Worm (Caenorhabditis elegans) whole organism, late embryonic: ENCODE data around the gene T04F3.3.

Experiments used
- C08G9.2 ChIP-seq: sonication (generic microtip); optimal IDR thresholded peaks from 2 replicates; lab custom pipeline; 2016; ENCODE audit warnings: mild to moderate bottlenecking, missing genetic modification characterization, moderate library complexity, missing compliant biosample characterization
- C38D4.7 ChIP-seq: fragments of 200-800 bp; sonication (Bioruptor generic); optimal IDR thresholded peaks from 2 replicates; lab custom pipeline; 2018; ENCODE audit warnings: mild to moderate bottlenecking, missing genetic modification characterization, moderate library complexity, missing compliant biosample characterization
- K02D7.2 ChIP-seq: sonication (generic microtip); optimal IDR thresholded peaks from 2 replicates; lab custom pipeline; 2017; ENCODE audit warnings: mild to moderate bottlenecking, missing genetic modification characterization, missing compliant biosample characterization
- ahr-1 ChIP-seq: sonication (generic microtip); optimal IDR thresholded peaks from 2 replicates; lab custom pipeline; 2016; ENCODE audit warnings: missing genetic modification characterization, missing compliant biosample characterization
- ama-1 ChIP-seq: fragments of 150-350 bp; optimal IDR thresholded peaks from 2 replicates; lab custom pipeline; 2014
- ceh-18 ChIP-seq: sonication (generic microtip); optimal IDR thresholded peaks from 2 replicates; lab custom pipeline; 2016; ENCODE audit warnings: missing genetic modification characterization, missing compliant biosample characterization
- ceh-19 ChIP-seq: fragments of 200-800 bp; sonication (Bioruptor generic); optimal IDR thresholded peaks from 2 replicates; lab custom pipeline; 2018; ENCODE audit warnings: mild to moderate bottlenecking, missing genetic modification characterization, missing compliant biosample characterization
- ceh-22 ChIP-seq: sonication (generic microtip); optimal IDR thresholded peaks from 2 replicates; lab custom pipeline; 2017; ENCODE audit warnings: missing biosample characterization, missing genetic modification characterization
- ceh-24 ChIP-seq: sonication (generic microtip); optimal IDR thresholded peaks from 2 replicates; lab custom pipeline; 2016; ENCODE audit warnings: mild to moderate bottlenecking, missing genetic modification characterization, missing compliant biosample characterization
- ceh-30 ChIP-seq: fragments of 150-350 bp; optimal IDR thresholded peaks from 2 replicates; lab custom pipeline; 2014; ENCODE audit warnings: missing biosample characterization, missing genetic modification characterization
- ceh-34 ChIP-seq: sonication (generic microtip); optimal IDR thresholded peaks from 2 replicates; lab custom pipeline; 2016; ENCODE audit warnings: mild to moderate bottlenecking, missing genetic modification characterization, missing compliant biosample characterization
- ceh-6 ChIP-seq: fragments of 200-800 bp; sonication (Bioruptor generic); optimal IDR thresholded peaks from 2 replicates; lab custom pipeline; 2018; ENCODE audit warnings: mild to moderate bottlenecking, missing genetic modification characterization, missing compliant biosample characterization
- ceh-9 ChIP-seq: sonication (generic microtip); optimal IDR thresholded peaks from 2 replicates; lab custom pipeline; 2016; ENCODE audit warnings: mild to moderate bottlenecking, missing genetic modification characterization, inconsistent platforms, missing compliant biosample characterization
- che-1 ChIP-seq: sonication (generic microtip); optimal IDR thresholded peaks from 2 replicates; lab custom pipeline; 2016; ENCODE audit warnings: mild to moderate bottlenecking, missing genetic modification characterization, missing compliant biosample characterization
- dmd-4 ChIP-seq: sonication (generic microtip); optimal IDR thresholded peaks from 2 replicates; lab custom pipeline; 2016; ENCODE audit warnings: borderline replicate concordance, missing genetic modification characterization, missing compliant biosample characterization
- elt-2 ChIP-seq: sonication (generic microtip); optimal IDR thresholded peaks from 2 replicates; lab custom pipeline; 2016; ENCODE audit warnings: missing genetic modification reagents, missing genetic modification characterization, missing compliant biosample characterization
- elt-4 ChIP-seq: sonication (generic microtip); optimal IDR thresholded peaks from 2 replicates; lab custom pipeline; 2016; ENCODE audit warnings: missing genetic modification characterization, missing compliant biosample characterization
- fkh-6 ChIP-seq: sonication (generic microtip); optimal IDR thresholded peaks from 2 replicates; lab custom pipeline; 2016; ENCODE audit warnings: missing genetic modification characterization, missing compliant biosample characterization
- hlh-13 ChIP-seq: fragments of 200-800 bp; sonication (Bioruptor generic); optimal IDR thresholded peaks from 2 replicates; lab custom pipeline; 2018; ENCODE audit warnings: mild to moderate bottlenecking, missing genetic modification characterization, missing compliant biosample characterization
- hlh-15 ChIP-seq: sonication (generic microtip); optimal IDR thresholded peaks from 2 replicates; lab custom pipeline; 2016; ENCODE audit warnings: missing genetic modification characterization, missing compliant biosample characterization
- hlh-30 ChIP-seq: sonication (generic microtip); optimal IDR thresholded peaks from 2 replicates; lab custom pipeline; 2017; ENCODE audit warnings: antibody characterized with exemption, missing genetic modification characterization, missing compliant biosample characterization; ENCODE audit not compliant: insufficient read depth
- hlh-8 ChIP-seq: sonication (generic microtip); optimal IDR thresholded peaks from 2 replicates; lab custom pipeline; 2016; ENCODE audit warnings: missing genotype, missing genetic modification characterization, missing compliant biosample characterization
- lim-6 ChIP-seq: sonication (generic microtip); optimal IDR thresholded peaks from 2 replicates; lab custom pipeline; 2016; ENCODE audit warnings: missing genetic modification characterization, missing compliant biosample characterization
- lin-11 ChIP-seq: fragments of 200-800 bp; sonication (Bioruptor generic); optimal IDR thresholded peaks from 2 replicates; lab custom pipeline; 2018; ENCODE audit warnings: mild to moderate bottlenecking, missing genetic modification characterization, missing compliant biosample characterization
- madf-2 ChIP-seq: sonication (generic microtip); optimal IDR thresholded peaks from 2 replicates; lab custom pipeline; 2017; ENCODE audit warnings: missing genetic modification characterization, missing compliant biosample characterization
- mec-3 ChIP-seq: sonication (generic microtip); optimal IDR thresholded peaks from 2 replicates; lab custom pipeline; 2016; ENCODE audit warnings: borderline replicate concordance, missing genetic modification characterization, missing compliant biosample characterization
- nfya-1 ChIP-seq: sonication (generic microtip); optimal IDR thresholded peaks from 2 replicates; lab custom pipeline; 2017; ENCODE audit warnings: missing genetic modification characterization, mild to moderate bottlenecking, missing compliant biosample characterization, antibody characterized with exemption, moderate library complexity
- npax-4 ChIP-seq: sonication (generic microtip); optimal IDR thresholded peaks from 2 replicates; lab custom pipeline; 2016; ENCODE audit warnings: missing genetic modification characterization, missing compliant biosample characterization
- odd-2 ChIP-seq: sonication (generic microtip); optimal IDR thresholded peaks from 2 replicates; lab custom pipeline; 2017; ENCODE audit warnings: antibody characterized with exemption, mild to moderate bottlenecking, missing genetic modification characterization, missing compliant biosample characterization
- pag-3 ChIP-seq: sonication (generic microtip); optimal IDR thresholded peaks from 2 replicates; lab custom pipeline; 2016; ENCODE audit warnings: missing compliant biosample characterization, missing genetic modification characterization, borderline replicate concordance
- pat-9 ChIP-seq: fragments of 200-800 bp; sonication (Bioruptor generic); optimal IDR thresholded peaks from 2 replicates; lab custom pipeline; 2018; ENCODE audit warnings: mild to moderate bottlenecking, missing genetic modification characterization, moderate library complexity, missing compliant biosample characterization
- pax-1 ChIP-seq: fragments of 150-350 bp; optimal IDR thresholded peaks from 2 replicates; lab custom pipeline; 2014; ENCODE audit warnings: missing biosample characterization, missing genetic modification characterization
- pqm-1 ChIP-seq: sonication (generic microtip); optimal IDR thresholded peaks from 2 replicates; lab custom pipeline; 2016; ENCODE audit warnings: missing genetic modification characterization, missing compliant biosample characterization
- pros-1 ChIP-seq: fragments of 150-350 bp; optimal IDR thresholded peaks from 2 replicates; lab custom pipeline; 2014; ENCODE audit warnings: missing biosample characterization, missing genetic modification reagents, missing genetic modification characterization
- ref-2 ChIP-seq: sonication (generic microtip); optimal IDR thresholded peaks from 2 replicates; lab custom pipeline; 2016; ENCODE audit warnings: missing genetic modification characterization, missing compliant biosample characterization
- sdc-2 ChIP-seq: sonication (generic microtip); optimal IDR thresholded peaks from 2 replicates; lab custom pipeline; 2016; ENCODE audit warnings: missing genotype, missing genetic modification characterization, missing compliant biosample characterization
- sox-2 ChIP-seq: fragments of 200-800 bp; sonication (Bioruptor generic); IDR thresholded peaks from 2 replicates; pipeline ENCODE4 v1.3.6; 2022; ENCODE audit warnings: missing genetic modification reagents, missing genetic modification characterization, missing compliant biosample characterization
- syd-9 ChIP-seq: sonication (generic microtip); optimal IDR thresholded peaks from 2 replicates; lab custom pipeline; 2016; ENCODE audit warnings: mild to moderate bottlenecking, missing genetic modification characterization, moderate library complexity, missing compliant biosample characterization
- unc-42 ChIP-seq: sonication (generic microtip); optimal IDR thresholded peaks from 2 replicates; lab custom pipeline; 2016; ENCODE audit warnings: missing genotype, missing genetic modification characterization, missing compliant biosample characterization
- unc-55 ChIP-seq: sonication (generic microtip); optimal IDR thresholded peaks from 2 replicates; lab custom pipeline; 2017; ENCODE audit warnings: missing biosample characterization, missing genetic modification reagents, missing genetic modification characterization
- ztf-16 ChIP-seq: sonication (generic microtip); optimal IDR thresholded peaks from 2 replicates; lab custom pipeline; 2017; ENCODE audit warnings: missing genetic modification characterization, missing compliant biosample characterization

Gene T04F3.3

ce11 chrV:11739820-11740219, 18.9 kb upstream of the T04F3.3 start, which contains the start of gene T04F3.1:
Gene T04F3.1 (plus strand): TSS chrV:11740065.
- TF ChIP-seq ahr-1 (tag; lab: Kevin White, UChicago) (no peak), ceh-6 (GFP tag; lab: Kevin White, UChicago) (no peak), sox-2 (GFP tag; lab: Robert Waterston, UW) (no peak), K02D7.2 (tag; lab: Kevin White, UChicago) (no peak), hlh-13 (GFP tag; lab: Kevin White, UChicago) (no peak), dmd-4 (no peak), pax-1 (tag; lab: Kevin White, UChicago) (no peak), ama-1 (lab: Kevin White, UChicago) (no peak), C38D4.7 (GFP tag; lab: Kevin White, UChicago) (no peak), pros-1 (tag; lab: Kevin White, UChicago) (no peak), pat-9 (tag; lab: Kevin White, UChicago) (no peak), hlh-15 (tag; lab: Kevin White, UChicago) (no peak), ceh-22 (tag; lab: Kevin White, UChicago) (no peak), hlh-8 (tag; lab: Kevin White, UChicago) (no peak), fkh-6 (no peak), ceh-24 (tag; lab: Kevin White, UChicago) (no peak), ceh-18 (no peak)
- TF ChIP-seq, all 69 proteins: peak for 0

DNA sequence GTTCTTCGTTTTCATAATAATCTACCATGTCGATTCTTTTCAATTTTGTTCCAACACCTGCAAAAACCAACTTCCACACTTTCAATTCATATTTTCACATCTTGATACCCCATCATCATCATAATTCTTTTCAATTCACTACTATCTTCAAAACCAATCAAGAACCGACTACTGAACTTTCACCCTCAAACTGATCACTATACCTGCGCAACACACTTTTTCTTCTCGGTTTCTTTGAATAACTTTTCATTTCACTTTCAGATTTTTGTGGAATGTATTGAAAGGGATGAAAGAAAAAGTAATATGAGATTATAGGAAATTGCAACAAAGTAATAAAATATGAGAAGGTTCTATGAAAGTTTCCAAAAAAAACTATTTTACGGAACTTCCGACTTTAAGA, 17.7 kb upstream of the T04F3.3 start:
- no peak for TF ChIP-seq elt-2
- no peak for TF ChIP-seq ref-2 (tag; lab: Kevin White, UChicago)
- TF ChIP-seq elt-4 (tag; lab: Kevin White, UChicago) = no peak
- no peak for TF ChIP-seq ceh-19
- no peak for TF ChIP-seq ceh-9 (tag; lab: Kevin White, UChicago)
- TF ChIP-seq ceh-18 = no peak
- no peak for TF ChIP-seq pat-9 (tag; lab: Kevin White, UChicago)
- TF ChIP-seq unc-55 (GFP tag; lab: Kevin White, UChicago) = no peak
- TF ChIP-seq pqm-1 (tag; lab: Kevin White, UChicago) = no peak
- no peak for TF ChIP-seq madf-2

DNA sequence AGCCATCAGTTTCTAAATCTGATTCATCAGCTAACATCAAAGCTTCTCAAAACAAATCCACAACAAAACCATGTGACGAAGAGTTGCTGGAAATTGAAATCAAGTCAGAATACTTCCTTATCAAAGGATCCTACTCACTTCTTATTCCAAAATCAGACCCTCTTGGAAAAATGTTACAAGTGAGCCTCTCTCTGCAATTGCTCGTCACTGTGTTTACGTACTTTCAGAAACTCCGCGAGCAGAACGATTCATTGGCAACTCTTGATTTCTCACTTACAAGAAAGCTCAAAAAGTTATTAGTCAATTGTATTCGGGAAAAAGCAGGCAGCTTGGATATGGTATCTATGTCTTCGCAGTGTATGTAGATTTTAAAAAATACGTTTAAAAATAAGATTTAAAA, 7.3 kb upstream of the T04F3.3 start:
- TF ChIP-seq npax-4 (tag; lab: Kevin White, UChicago) (no peak), ceh-30 (tag; lab: Kevin White, UChicago) (no peak), che-1 (tag; lab: Kevin White, UChicago) (no peak), sdc-2 (tag; lab: Kevin White, UChicago) (no peak), hlh-30 (tag; lab: Kevin White, UChicago) (no peak)

DNA sequence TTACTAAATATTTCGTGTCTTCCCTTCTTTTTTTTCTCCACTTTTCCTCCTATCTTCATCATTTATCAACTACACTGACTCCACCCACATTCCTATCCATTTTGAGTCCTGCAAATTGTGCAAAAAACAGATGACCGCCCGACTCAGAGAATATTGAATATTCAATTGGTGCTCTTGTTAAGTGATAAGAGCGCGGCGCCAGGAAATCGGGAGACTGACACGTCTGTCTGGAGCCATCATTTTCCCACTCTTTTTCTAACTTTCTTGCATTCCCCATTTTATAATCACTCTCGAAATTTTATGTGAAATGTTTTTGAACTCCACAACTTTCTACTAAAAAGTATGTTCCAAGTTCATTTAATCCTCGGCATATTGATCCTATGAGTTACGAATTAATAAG, 2.9 kb upstream of the T04F3.3 start:
- TF ChIP-seq pax-1 (tag; lab: Kevin White, UChicago) (no peak), madf-2 (no peak), ceh-34 (no peak), unc-42 (tag; lab: Kevin White, UChicago) (no peak), C38D4.7 (GFP tag; lab: Kevin White, UChicago) (no peak), C08G9.2 (no peak), elt-2 (no peak), hlh-30 (tag; lab: Kevin White, UChicago) (no peak), ceh-22 (tag; lab: Kevin White, UChicago) (no peak), fkh-6 (no peak), nfya-1 (no peak), unc-55 (GFP tag; lab: Kevin White, UChicago) (no peak), odd-2 (tag; lab: Kevin White, UChicago) (no peak), ceh-24 (tag; lab: Kevin White, UChicago) (no peak), che-1 (tag; lab: Kevin White, UChicago) (no peak)

- TF ChIP-seq mec-3 (tag; lab: Kevin White, UChicago) = no peak
- no peak for TF ChIP-seq elt-4 (tag; lab: Kevin White, UChicago)
- TF ChIP-seq ama-1 (lab: Kevin White, UChicago) = no peak
- TF ChIP-seq pqm-1 (tag; lab: Kevin White, UChicago) = no peak
- TF ChIP-seq lin-11 (tag; lab: Kevin White, UChicago) = no peak
- no peak for TF ChIP-seq pax-1 (tag; lab: Kevin White, UChicago)
- no peak for TF ChIP-seq lim-6
- TF ChIP-seq ztf-16 = no peak
- no peak for TF ChIP-seq pag-3 (tag; lab: Kevin White, UChicago)
- no peak for TF ChIP-seq unc-42 (tag; lab: Kevin White, UChicago)
- no peak for TF ChIP-seq ceh-30 (tag; lab: Kevin White, UChicago)
- TF ChIP-seq hlh-30 (tag; lab: Kevin White, UChicago) = no peak
- no peak for TF ChIP-seq syd-9
Observed at ce11 chrV:11757358-11757757, 1.4 kb upstream of the T04F3.3 start, which contains the start of gene smoc-1. Gene smoc-1 (plus strand): TSS chrV:11757658.
